Worm (Caenorhabditis elegans) whole organism, young adult: Measurements from ENCODE around the gene metl-6.

ENCODE experiments used
- B0019.2 ChIP-seq: fragments of 200-800 bp; sonication (Bioruptor generic); conservative IDR thresholded peaks from 2 replicates; pipeline ENCODE4 v1.3.6; 2022; ENCODE audit warnings: missing genetic modification reagents, missing genetic modification characterization, missing compliant biosample characterization
- B0035.1 ChIP-seq: sonication (generic microtip); optimal IDR thresholded peaks from 2 replicates; lab custom pipeline; 2016; ENCODE audit warnings: missing genetic modification characterization, mild to moderate bottlenecking, missing compliant biosample characterization, missing genotype, missing genetic modification reagents
- C06A6.2 ChIP-seq: fragments of 200-800 bp; sonication (Bioruptor generic); conservative IDR thresholded peaks from 2 replicates; pipeline ENCODE4 v1.3.6; 2022; ENCODE audit warnings: missing genetic modification characterization, missing compliant biosample characterization
- D2030.7 ChIP-seq: fragments of 200-800 bp; sonication (Bioruptor generic); IDR thresholded peaks from 2 replicates; pipeline ENCODE4 v1.3.6; 2022; ENCODE audit warnings: missing genetic modification reagents, missing genetic modification characterization, missing compliant biosample characterization
- F22D6.2 ChIP-seq: sonication (generic microtip); optimal IDR thresholded peaks from 2 replicates; lab custom pipeline; 2016; ENCODE audit warnings: mild to moderate bottlenecking, missing genetic modification characterization, missing compliant biosample characterization
- F23B12.7 ChIP-seq: sonication (generic microtip); optimal IDR thresholded peaks from 2 replicates; lab custom pipeline; 2017; ENCODE audit warnings: missing genetic modification characterization, mild to moderate bottlenecking, missing compliant biosample characterization, antibody characterized with exemption, moderate library complexity; ENCODE audit not compliant: insufficient read depth
- F37B4.10 ChIP-seq: fragments of 200-800 bp; sonication (Bioruptor generic); IDR thresholded peaks from 2 replicates; pipeline ENCODE4 v1.3.6; 2022; ENCODE audit warnings: missing genetic modification characterization, missing compliant biosample characterization
- F52B5.7 ChIP-seq: sonication (generic microtip); optimal IDR thresholded peaks from 2 replicates; lab custom pipeline; 2016; ENCODE audit warnings: mild to moderate bottlenecking, missing genetic modification characterization, missing compliant biosample characterization
- K12H6.12 ChIP-seq: fragments of 200-800 bp; sonication (Bioruptor generic); optimal IDR thresholded peaks from 2 replicates; lab custom pipeline; 2018; ENCODE audit warnings: mild to moderate bottlenecking, missing genetic modification characterization, missing compliant biosample characterization
- Y53G8AR.9 ChIP-seq: fragments of 200-800 bp; sonication (Bioruptor generic); conservative IDR thresholded peaks from 2 replicates; pipeline ENCODE4 v1.3.6; 2022; ENCODE audit warnings: missing genetic modification reagents, missing genetic modification characterization, missing compliant biosample characterization
- Y67H2A.10 ChIP-seq: fragments of 200-800 bp; sonication (Bioruptor generic); conservative IDR thresholded peaks from 2 replicates; pipeline ENCODE4 v1.3.6; 2022; ENCODE audit warnings: missing genetic modification reagents, missing genetic modification characterization, missing compliant biosample characterization
- Y95B8A.8 ChIP-seq: fragments of 200-800 bp; sonication (Bioruptor generic); IDR thresholded peaks from 2 replicates; pipeline ENCODE4 v1.3.6; 2022; ENCODE audit warnings: missing genetic modification reagents, missing genetic modification characterization, missing compliant biosample characterization
- ama-1 ChIP-seq, 3 experiments: fragments of 150-350 bp in 1 of 3; sonication (generic microtip) in 2 of 3; optimal IDR thresholded peaks; 2 replicates each; lab custom pipeline; 2014 to 2018; ENCODE audit warnings: missing biosample characterization in 2 of 3, missing genetic modification characterization in 2 of 3, missing genetic modification reagents in 2 of 3
- attf-3 ChIP-seq: fragments of 200-800 bp; sonication (Bioruptor generic); conservative IDR thresholded peaks from 2 replicates; pipeline ENCODE4 v1.3.6; 2022; ENCODE audit warnings: missing genetic modification reagents, missing genetic modification characterization, missing compliant biosample characterization
- attf-5 ChIP-seq: fragments of 200-800 bp; sonication (Bioruptor generic); optimal IDR thresholded peaks from 2 replicates; lab custom pipeline; 2018; ENCODE audit warnings: mild to moderate bottlenecking, missing genetic modification characterization, missing compliant biosample characterization
- ceh-58 ChIP-seq: fragments of 200-800 bp; sonication (Bioruptor generic); IDR thresholded peaks from 2 replicates; pipeline ENCODE4 v1.3.6; 2022; ENCODE audit warnings: missing genetic modification characterization, missing compliant biosample characterization
- ceh-79 ChIP-seq: sonication (generic microtip); optimal IDR thresholded peaks from 2 replicates; lab custom pipeline; 2017; ENCODE audit warnings: mild to moderate bottlenecking, missing genetic modification characterization, missing compliant biosample characterization
- dox-1 ChIP-seq: fragments of 200-800 bp; sonication (Bioruptor generic); IDR thresholded peaks from 2 replicates; pipeline ENCODE4 v1.3.6; 2022; ENCODE audit warnings: missing genetic modification reagents, missing genetic modification characterization, missing compliant biosample characterization
- him-1 ChIP-seq: sonication (generic microtip); optimal IDR thresholded peaks from 2 replicates; lab custom pipeline; 2016; ENCODE audit warnings: missing genotype, missing genetic modification reagents, missing genetic modification characterization, missing compliant biosample characterization
- hmg-1.2 ChIP-seq: fragments of 200-800 bp; sonication (Bioruptor generic); IDR thresholded peaks from 2 replicates; pipeline ENCODE4 v1.3.6; 2022; ENCODE audit warnings: missing genetic modification reagents, missing genetic modification characterization, missing compliant biosample characterization
- hmg-20 ChIP-seq: fragments of 200-800 bp; sonication (Bioruptor generic); IDR thresholded peaks from 2 replicates; pipeline ENCODE4 v1.3.6; 2022; ENCODE audit warnings: missing genetic modification reagents, missing genetic modification characterization, missing compliant biosample characterization
- hrde-1 ChIP-seq: sonication (generic microtip); optimal IDR thresholded peaks from 2 replicates; lab custom pipeline; 2016; ENCODE audit warnings: missing genetic modification characterization, mild to moderate bottlenecking, missing compliant biosample characterization, moderate library complexity, missing genotype, missing genetic modification reagents, borderline replicate concordance
- let-607 ChIP-seq, 2 experiments: fragments of 200-800 bp in 1 of 2; sonication (Bioruptor generic) in 1 of 2; sonication (generic microtip) in 1 of 2; optimal IDR thresholded peaks; 2 replicates each; lab custom pipeline; 2016 to 2018; ENCODE audit warnings: mild to moderate bottlenecking in 2 of 2, missing compliant biosample characterization in 2 of 2, missing genetic modification characterization in 2 of 2, moderate library complexity in 2 of 2, missing genotype in 1 of 2
- lin-35 ChIP-seq, 3 experiments: fragments of 150-350 bp in 2 of 3; sonication (generic microtip) in 1 of 3; optimal IDR thresholded peaks; 2 replicates each; lab custom pipeline; 2014 to 2018; ENCODE audit warnings: missing biosample characterization in 3 of 3, missing genetic modification characterization in 3 of 3, missing genetic modification reagents in 3 of 3
- lin-40 ChIP-seq: sonication (generic microtip); optimal IDR thresholded peaks from 2 replicates; lab custom pipeline; 2016; ENCODE audit warnings: missing genetic modification characterization, mild to moderate bottlenecking, missing compliant biosample characterization, missing genotype, missing genetic modification reagents
- lin-54 ChIP-seq: fragments of 200-800 bp; sonication (Bioruptor generic); optimal IDR thresholded peaks from 2 replicates; lab custom pipeline; 2018; ENCODE audit warnings: mild to moderate bottlenecking, missing genetic modification characterization, missing compliant biosample characterization
- lsy-27 ChIP-seq: sonication (generic microtip); optimal IDR thresholded peaks from 2 replicates; lab custom pipeline; 2017; ENCODE audit warnings: missing genetic modification characterization, mild to moderate bottlenecking, missing compliant biosample characterization, antibody characterized with exemption, missing genotype, borderline replicate concordance; ENCODE audit not compliant: insufficient read depth
- madf-6 ChIP-seq: fragments of 200-800 bp; sonication (Bioruptor generic); IDR thresholded peaks from 2 replicates; pipeline ENCODE4 v1.3.6; 2022; ENCODE audit warnings: missing genetic modification reagents, missing genetic modification characterization, missing compliant biosample characterization
- madf-8 ChIP-seq: fragments of 200-800 bp; sonication (Bioruptor generic); conservative IDR thresholded peaks from 2 replicates; pipeline ENCODE4 v1.3.6; 2022; ENCODE audit warnings: missing genetic modification reagents, missing genetic modification characterization, missing compliant biosample characterization
- mes-4 ChIP-seq: sonication (generic microtip); optimal IDR thresholded peaks from 2 replicates; lab custom pipeline; 2016; ENCODE audit warnings: missing genotype, missing genetic modification characterization, missing compliant biosample characterization
- nfya-1 ChIP-seq: sonication (generic microtip); optimal IDR thresholded peaks from 2 replicates; lab custom pipeline; 2017; ENCODE audit warnings: antibody characterized with exemption, missing compliant biosample characterization, missing genetic modification characterization, borderline replicate concordance; ENCODE audit not compliant: insufficient read depth
- nfya-2 ChIP-seq: fragments of 200-800 bp; sonication (Bioruptor generic); IDR thresholded peaks from 2 replicates; pipeline ENCODE4 v1.3.6; 2022; ENCODE audit warnings: missing genetic modification reagents, missing genetic modification characterization, missing compliant biosample characterization
- nhr-179 ChIP-seq: sonication (generic microtip); optimal IDR thresholded peaks from 2 replicates; lab custom pipeline; 2016; ENCODE audit warnings: mild to moderate bottlenecking, missing genetic modification characterization, missing compliant biosample characterization
- pbrm-1 ChIP-seq: fragments of 200-800 bp; sonication (Bioruptor generic); IDR thresholded peaks from 2 replicates; pipeline ENCODE4 v1.3.6; 2022; ENCODE audit warnings: missing genetic modification reagents, missing genetic modification characterization, missing compliant biosample characterization
- sea-2 ChIP-seq: fragments of 200-800 bp; sonication (Bioruptor generic); IDR thresholded peaks from 2 replicates; pipeline ENCODE4 v1.3.6; 2022; ENCODE audit warnings: missing genetic modification characterization, missing compliant biosample characterization
- snpc-4 ChIP-seq, 5 experiments: fragments of 150-350 bp in 1 of 5; sonication (generic microtip) in 4 of 5; optimal IDR thresholded peaks; 2 replicates each; lab custom pipeline; 2014 to 2018; ENCODE audit warnings: missing genetic modification characterization in 5 of 5, missing biosample characterization in 3 of 5, antibody characterized with exemption in 2 of 5, mild to moderate bottlenecking in 2 of 5, missing compliant biosample characterization in 2 of 5, missing genotype in 2 of 5, moderate library complexity in 2 of 5, missing genetic modification reagents in 1 of 5
- somi-1 ChIP-seq: fragments of 200-800 bp; sonication (Bioruptor generic); optimal IDR thresholded peaks from 2 replicates; lab custom pipeline; 2018; ENCODE audit warnings: mild to moderate bottlenecking, missing genetic modification characterization, missing compliant biosample characterization
- tbx-9 ChIP-seq: sonication (generic microtip); optimal IDR thresholded peaks from 2 replicates; lab custom pipeline; 2016; ENCODE audit warnings: borderline replicate concordance, missing genetic modification characterization, inconsistent platforms, missing compliant biosample characterization
- tlf-1 ChIP-seq: fragments of 200-800 bp; sonication (Bioruptor generic); optimal IDR thresholded peaks from 2 replicates; lab custom pipeline; 2018; ENCODE audit warnings: mild to moderate bottlenecking, missing genetic modification characterization, missing compliant biosample characterization
- xnd-1 ChIP-seq: sonication (generic microtip); optimal IDR thresholded peaks from 2 replicates; lab custom pipeline; 2016; ENCODE audit warnings: missing genotype, missing genetic modification reagents, missing genetic modification characterization, missing compliant biosample characterization
- zim-3 ChIP-seq: sonication (generic microtip); optimal IDR thresholded peaks from 2 replicates; lab custom pipeline; 2017; ENCODE audit warnings: mild to moderate bottlenecking, missing genetic modification characterization, moderate library complexity, missing compliant biosample characterization

Gene metl-6

DNA sequence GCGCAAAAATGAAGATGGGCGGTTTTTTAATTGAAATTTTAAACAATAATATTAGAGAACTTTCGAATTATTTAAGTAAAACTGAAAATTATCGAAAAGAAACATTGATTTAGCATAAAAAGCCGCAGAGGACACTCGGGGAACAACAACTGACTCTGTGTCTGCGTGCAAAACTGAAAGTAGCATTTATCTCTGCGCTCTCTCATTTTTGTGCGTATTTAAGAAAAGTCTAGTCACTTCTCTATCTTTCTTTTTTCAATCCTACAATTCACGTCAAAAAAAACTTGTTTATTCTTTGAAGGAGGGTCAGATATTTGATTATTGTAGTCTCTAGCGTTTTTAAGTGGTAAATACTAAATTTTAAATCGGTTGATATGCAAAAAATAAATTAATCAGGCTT, 13.3 kb downstream of the metl-6 start (continued):
- TF ChIP-seq him-1 (tag; lab: Kevin White, UChicago) (no peak), madf-6 (GFP tag; lab: Robert Waterston, UW) (no peak; the same call in 1 of the 2 replicates), Y95B8A.8 (GFP tag; lab: Robert Waterston, UW) (no peak), tbx-9 (tag; lab: Kevin White, UChicago) (no peak), C06A6.2 (GFP tag; lab: Robert Waterston, UW) (no peak), Y53G8AR.9 (GFP tag; lab: Robert Waterston, UW) (0 out of 2 replicates have a peak, but pooled peaks have one; percentile 58), ceh-58 (no peak), hmg-1.2 (peak; percentile 54; the same call in 1 of the 2 replicates), attf-5 (GFP tag; lab: Kevin White, UChicago) (peak; percentile 6), lin-54 (GFP tag; lab: Kevin White, UChicago) (no peak), K12H6.12 (tag; lab: Kevin White, UChicago) (peak; percentile 2), F37B4.10 (GFP tag; lab: Robert Waterston, UW) (no peak), B0035.1 (no peak), F52B5.7 (no peak), F23B12.7 (tag; lab: Kevin White, UChicago) (no peak), nfya-2 (GFP tag; lab: Robert Waterston, UW) (no peak), pbrm-1 (GFP tag; lab: Robert Waterston, UW) (no peak), B0019.2 (no peak), xnd-1 (tag; lab: Kevin White, UChicago) (no peak)

DNA sequence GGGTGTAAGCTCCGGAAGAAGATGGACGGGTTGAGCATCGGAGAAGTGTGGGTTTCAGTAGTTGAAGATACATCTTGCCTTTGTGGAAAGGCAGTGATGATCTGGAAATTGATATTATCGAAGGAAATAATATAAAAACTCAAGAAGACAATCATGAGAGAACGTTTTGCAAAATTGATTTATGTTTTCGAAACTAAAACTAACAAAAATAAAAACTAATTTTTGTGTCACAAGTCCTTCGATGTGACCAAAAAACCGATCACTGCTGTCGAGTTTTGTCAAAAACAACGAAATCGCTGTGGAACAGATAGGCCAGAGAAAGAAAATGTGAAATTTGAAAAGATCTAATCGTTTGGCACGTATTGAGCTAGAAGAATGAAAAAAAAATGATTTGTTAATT, 13.9 kb downstream of the metl-6 start, which contains the start of gene mmcm-1:
Gene mmcm-1, minus strand, starts transcription at position 101 of the 400 bp plus-strand sequence.
- TF ChIP-seq B0019.2 (no peak), D2030.7 (GFP tag; lab: Robert Waterston, UW) (no peak), ceh-58 (no peak)

DNA sequence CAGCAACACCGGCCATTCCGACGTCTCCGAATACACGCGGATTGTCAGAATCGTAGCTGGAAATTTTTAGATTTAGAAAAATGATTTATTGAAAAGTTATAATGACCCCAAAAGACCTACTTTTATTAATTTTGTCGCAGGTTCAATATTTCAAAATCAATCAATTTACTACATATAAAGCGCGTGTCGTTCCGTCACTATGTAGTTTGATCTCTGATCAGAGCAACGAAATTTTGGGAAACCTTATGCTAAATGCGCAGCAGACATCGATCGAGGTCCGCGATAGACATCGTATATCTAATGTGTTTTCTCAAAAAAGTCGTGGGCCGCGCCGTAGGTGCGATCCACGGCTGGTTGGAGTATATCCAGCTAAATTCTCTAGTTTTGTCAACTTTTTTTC, 15.0 kb downstream of the metl-6 start:
- TF ChIP-seq snpc-4 (GFP tag; optimal IDR thresholded peaks at IDR 0.05; lab: Kevin White, UChicago), result peak; percentile 11
- TF ChIP-seq snpc-4 (tag; optimal IDR thresholded peaks at IDR 0.05; lab: Kevin White, UChicago), result peak in 2 of 4 experiments; percentile 68 to 71
- no peak for TF ChIP-seq nhr-179 (tag; lab: Kevin White, UChicago)

DNA sequence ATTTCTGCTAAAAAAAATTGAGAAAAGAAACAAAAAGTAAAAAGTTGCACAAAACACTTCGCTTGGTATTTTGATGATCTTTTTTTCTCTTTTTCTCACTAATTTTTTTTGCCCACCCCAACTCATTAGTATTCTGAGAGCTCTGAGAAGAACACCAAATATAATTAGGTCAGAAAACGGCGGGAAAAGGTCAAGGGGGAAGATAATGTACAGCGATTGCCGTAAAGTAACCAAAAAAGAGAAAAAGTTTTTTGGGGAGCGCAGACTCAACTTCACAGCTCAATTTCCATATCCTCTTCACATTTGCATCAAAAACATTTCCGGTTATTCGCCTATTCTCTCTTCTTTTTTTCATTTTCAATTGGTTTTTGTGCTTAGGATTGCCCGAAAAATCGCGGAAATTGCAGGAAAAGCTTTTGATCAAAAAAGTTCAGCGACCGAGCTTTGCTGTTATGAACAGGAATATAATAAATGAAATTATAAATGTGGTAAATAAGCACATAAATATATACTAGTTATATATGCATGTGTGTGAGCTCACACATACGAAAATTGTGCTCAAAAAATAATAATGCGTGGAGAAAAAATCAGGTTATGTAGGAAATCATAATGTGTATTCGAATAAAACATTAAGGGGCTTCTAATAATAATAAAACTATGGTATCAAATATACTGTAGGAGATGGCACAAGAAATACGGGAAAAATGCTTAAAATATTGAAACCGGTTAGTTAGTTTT, 18.8 kb downstream of the metl-6 start:
- TF ChIP-seq mes-4, result no peak
- TF ChIP-seq dox-1 (GFP tag; lab: Robert Waterston, UW), result no peak
- no peak for TF ChIP-seq hrde-1 (tag; lab: Kevin White, UChicago)
- TF ChIP-seq lsy-27, result no peak
- no peak for TF ChIP-seq nfya-1 (tag; lab: Kevin White, UChicago)
- TF ChIP-seq Y67H2A.10, result no peak
- TF ChIP-seq madf-8 (GFP tag; lab: Robert Waterston, UW), result no peak
- TF ChIP-seq ceh-79 (tag; lab: Kevin White, UChicago), result peak; percentile 15
- no peak for TF ChIP-seq let-607 (tag; optimal IDR thresholded peaks at IDR 0.05; lab: Kevin White, UChicago)
- no peak for TF ChIP-seq somi-1 (GFP tag; lab: Kevin White, UChicago)
- no peak for TF ChIP-seq lin-35 (GFP tag; optimal IDR thresholded peaks at IDR 0.05; lab: Kevin White, UChicago)
- peak; percentile 35 for TF ChIP-seq lin-40 (tag; lab: Kevin White, UChicago)
- no peak for TF ChIP-seq zim-3
- no peak for TF ChIP-seq attf-3
- no peak for TF ChIP-seq F22D6.2 (tag; lab: Kevin White, UChicago)
- TF ChIP-seq ama-1 (optimal IDR thresholded peaks at IDR 0.05; lab: Kevin White, UChicago), result peak; percentile 80
- no peak for TF ChIP-seq ama-1 (GFP tag; optimal IDR thresholded peaks at IDR 0.05; lab: Kevin White, UChicago)
- TF ChIP-seq sea-2 (GFP tag; lab: Robert Waterston, UW), result no peak
- no peak for TF ChIP-seq hmg-20 (GFP tag; lab: Robert Waterston, UW)
- TF ChIP-seq nfya-2 (GFP tag; lab: Robert Waterston, UW), result no peak
- peak; percentile 43 for TF ChIP-seq tlf-1 (GFP tag; lab: Kevin White, UChicago)
- peak; percentile 57 for TF ChIP-seq F52B5.7
